Fruit fly (Drosophila melanogaster): ENCODE measurements around the gene Axs.
A peak's percentile ranks its signal among the peaks of the same experiment; 100 is the strongest.

Gene Axs

DNA sequence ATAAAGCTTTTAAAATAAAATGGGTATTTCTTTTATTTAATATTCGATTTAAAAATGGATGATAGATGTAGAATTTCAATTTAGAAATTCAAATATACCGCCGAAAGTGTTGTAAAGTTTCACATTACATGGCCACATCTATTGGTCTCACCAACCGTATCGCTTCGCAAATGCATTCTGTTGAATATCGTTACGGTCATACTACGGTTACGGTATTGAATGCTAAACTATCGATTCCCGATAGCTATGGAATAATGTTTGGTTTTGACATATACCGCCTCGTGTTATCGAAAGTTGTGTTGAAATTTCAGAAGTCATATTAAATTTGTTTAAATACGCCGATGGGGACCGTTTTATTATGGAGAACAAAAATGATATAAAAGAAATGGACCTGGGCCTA is 32.6 kb downstream of the Axs start, which contains the start of the genes CG32573 and CG42512 (continued):
- TF ChIP-seq CG31388 (GFP tag; optimal IDR thresholded peaks at IDR 0.05), result no peak
- TF ChIP-seq mld (GFP tag; IDR thresholded peaks at IDR 0.05; ENCODE audit: partially characterized antibody), result peak; percentile 53; the same call in 1 of the 3 replicates
- no peak for TF ChIP-seq Atf6 (GFP tag; IDR thresholded peaks at IDR 0.05)
- no peak for TF ChIP-seq CG9932 (GFP tag; IDR thresholded peaks at IDR 0.05)
- no peak for TF ChIP-seq Ssrp (tag; optimal IDR thresholded peaks at IDR 0.05)
- TF ChIP-seq exex (tag; optimal IDR thresholded peaks at IDR 0.05), result no peak
- TF ChIP-seq Poxn (GFP tag; IDR thresholded peaks at IDR 0.05), result no peak
- TF ChIP-seq CG8089 (GFP tag; optimal IDR thresholded peaks at IDR 0.05), result no peak
- no peak for TF ChIP-seq CG8478 (optimal IDR thresholded peaks at IDR 0.05)
- TF ChIP-seq CG11398 (GFP tag; optimal IDR thresholded peaks at IDR 0.05), result no peak
- no peak for TF ChIP-seq pum (GFP tag; optimal IDR thresholded peaks at IDR 0.05)
- no peak for TF ChIP-seq rib (GFP tag; IDR thresholded peaks at IDR 0.05)
- no peak for TF ChIP-seq CG12104 (GFP tag; optimal IDR thresholded peaks at IDR 0.05)
- TF ChIP-seq Myb (GFP tag; optimal IDR thresholded peaks at IDR 0.05), result peak; percentile 24
- TF ChIP-seq ranshi (GFP tag; IDR thresholded peaks at IDR 0.05), result no peak
- TF ChIP-seq NK7.1 (GFP tag; optimal IDR thresholded peaks at IDR 0.05), result no peak
- no peak for TF ChIP-seq lilli (GFP tag; optimal IDR thresholded peaks at IDR 0.05)
- no peak for TF ChIP-seq lbe (GFP tag; optimal IDR thresholded peaks at IDR 0.05)
- TF ChIP-seq HLHmδ (GFP tag; optimal IDR thresholded peaks at IDR 0.05), result no peak
- TF ChIP-seq prd (optimal IDR thresholded peaks at IDR 0.05), result no peak
- no peak for TF ChIP-seq prd (GFP tag; IDR thresholded peaks at IDR 0.05)
- TF ChIP-seq jigr1 (GFP tag; IDR thresholded peaks at IDR 0.05), result no peak
- no peak for TF ChIP-seq chif (GFP tag; optimal IDR thresholded peaks at IDR 0.05)
- no peak for TF ChIP-seq Side (GFP tag; optimal IDR thresholded peaks at IDR 0.05)
- TF ChIP-seq bowl (GFP tag; IDR thresholded peaks at IDR 0.05), result no peak
- TF ChIP-seq kah (GFP tag; optimal IDR thresholded peaks at IDR 0.05), result no peak
- no peak for TF ChIP-seq br (optimal IDR thresholded peaks at IDR 0.05)
- peak; percentile 4; the same call in 1 of the 2 replicates for TF ChIP-seq CG42726 (GFP tag; IDR thresholded peaks at IDR 0.05; ENCODE audit: partially characterized antibody)
- TF ChIP-seq CG7786 (GFP tag; optimal IDR thresholded peaks at IDR 0.05), result no peak
- no peak for TF ChIP-seq CG4424 (GFP tag; optimal IDR thresholded peaks at IDR 0.05)
- TF ChIP-seq Ets97D (GFP tag; optimal IDR thresholded peaks at IDR 0.05), result peak; percentile 71
- no peak for TF ChIP-seq caup (GFP tag; optimal IDR thresholded peaks at IDR 0.05; ENCODE audit: severe bottlenecking)
- peak; percentile 38 for TF ChIP-seq CTCF (GFP tag; optimal IDR thresholded peaks at IDR 0.05)
- no peak for TF ChIP-seq CG8924 (tag; optimal IDR thresholded peaks at IDR 0.05)
- TF ChIP-seq Gsc (GFP tag; IDR thresholded peaks at IDR 0.05), result no peak
- TF ChIP-seq zfh1 (GFP tag; IDR thresholded peaks at IDR 0.05), result no peak
- TF ChIP-seq odd (GFP tag; optimal IDR thresholded peaks at IDR 0.05), result no peak
- TF ChIP-seq bigmax (GFP tag; optimal IDR thresholded peaks at IDR 0.05), result no peak
- no peak for TF ChIP-seq B-H1 (GFP tag; IDR thresholded peaks at IDR 0.05)
- TF ChIP-seq Dp (GFP tag; optimal IDR thresholded peaks at IDR 0.05), result peak; percentile 95
- no peak for TF ChIP-seq jumu (GFP tag; optimal IDR thresholded peaks at IDR 0.05)
- TF ChIP-seq CG8388 (GFP tag; optimal IDR thresholded peaks at IDR 0.05), result no peak
- TF ChIP-seq CG6765 (GFP tag; optimal IDR thresholded peaks at IDR 0.05), result no peak
- TF ChIP-seq lab (GFP tag; optimal IDR thresholded peaks at IDR 0.05), result no peak
- no peak for TF ChIP-seq gro (GFP tag; optimal IDR thresholded peaks at IDR 0.05)
- TF ChIP-seq CG1792 (GFP tag; optimal IDR thresholded peaks at IDR 0.05), result no peak
- peak; percentile 65; the same call in 1 of the 2 replicates for TF ChIP-seq nerfin-2 (GFP tag; IDR thresholded peaks at IDR 0.05; ENCODE audit: partially characterized antibody)
- TF ChIP-seq da (GFP tag; optimal IDR thresholded peaks at IDR 0.05), result no peak
- no peak for TF ChIP-seq CG12219 (GFP tag; optimal IDR thresholded peaks at IDR 0.05)
- TF ChIP-seq CG9797 (GFP tag; optimal IDR thresholded peaks at IDR 0.05), result peak; percentile 78
- TF ChIP-seq CG2889 (GFP tag; IDR thresholded peaks at IDR 0.05), result no peak
- TF ChIP-seq CG10979 (tag; optimal IDR thresholded peaks at IDR 0.05), result no peak
- TF ChIP-seq Hey (tag; optimal IDR thresholded peaks at IDR 0.05), result no peak
- TF ChIP-seq zf30C (GFP tag; optimal IDR thresholded peaks at IDR 0.05), result no peak

Data from whole organism, embryonic.